Fruit fly (Drosophila melanogaster) whole organism, embryonic: Measurements from ENCODE around the gene Gr61a.
A peak's percentile ranks its signal among the peaks of the same experiment; 100 is the strongest.

Source experiments
- Bgb ChIP-seq: fragments of 200-800 bp; sonication (Bioruptor generic); IDR thresholded peaks from 2 replicates; pipeline ENCODE4 v1.3.6; 2022; ENCODE audit warnings: missing biosample characterization, missing genetic modification characterization; ENCODE audit not compliant: partially characterized antibody
- CG1024 ChIP-seq: fragments of 200-800 bp; sonication (Bioruptor generic); IDR thresholded peaks from 2 replicates; pipeline ENCODE4 v1.3.6; 2022; ENCODE audit warnings: missing biosample characterization, missing genetic modification characterization
- CG10267 ChIP-seq: fragments of 200-800 bp; sonication (Bioruptor generic); optimal IDR thresholded peaks from 2 replicates; lab custom pipeline; 2018; ENCODE audit warnings: missing biosample characterization, mild to moderate bottlenecking, missing genetic modification characterization, moderate library complexity
- CG10366 ChIP-seq: fragments of 200-800 bp; sonication (Bioruptor generic); IDR thresholded peaks from 2 replicates; pipeline ENCODE4 v1.3.6; 2022; ENCODE audit warnings: missing biosample characterization, missing genetic modification characterization
- CG10462 ChIP-seq: fragments of 200-800 bp; sonication (Bioruptor generic); optimal IDR thresholded peaks from 2 replicates; lab custom pipeline; 2016; ENCODE audit warnings: missing biosample characterization, missing genetic modification characterization
- CG10543 ChIP-seq: fragments of 200-800 bp; sonication (Bioruptor generic); optimal IDR thresholded peaks from 3 replicates; lab custom pipeline; 2017; ENCODE audit warnings: missing biosample characterization, mild to moderate bottlenecking, missing genetic modification characterization, moderate library complexity
- CG10654 ChIP-seq: fragments of 200-800 bp; sonication (Bioruptor generic); optimal IDR thresholded peaks from 2 replicates; lab custom pipeline; 2016; ENCODE audit warnings: missing biosample characterization, missing genetic modification characterization
- CG14014 ChIP-seq: fragments of 200-800 bp; sonication (Bioruptor generic); IDR thresholded peaks from 2 replicates; pipeline ENCODE4 v1.3.6; 2022; ENCODE audit warnings: missing biosample characterization, missing genetic modification characterization
- CG18262 ChIP-seq: fragments of 200-800 bp; optimal IDR thresholded peaks from 3 replicates; lab custom pipeline; 2019; ENCODE audit warnings: missing biosample characterization, mild to moderate bottlenecking, missing genetic modification characterization, moderate library complexity
- CG3407 ChIP-seq: fragments of 200-800 bp; sonication (Bioruptor generic); optimal IDR thresholded peaks from 2 replicates; lab custom pipeline; 2018; ENCODE audit warnings: missing biosample characterization, mild to moderate bottlenecking, missing genetic modification characterization
- CG34422 ChIP-seq: fragments of 200-800 bp; sonication (Bioruptor generic); IDR thresholded peaks from 3 replicates; pipeline ENCODE4 v1.3.6; 2022; ENCODE audit warnings: missing biosample characterization, missing genetic modification characterization
- CG4424 ChIP-seq: fragments of 200-800 bp; sonication (Bioruptor generic); optimal IDR thresholded peaks from 3 replicates; lab custom pipeline; 2016; ENCODE audit warnings: missing biosample characterization, missing genetic modification characterization
- CG4707 ChIP-seq: fragments of 200-800 bp; sonication (Bioruptor generic); optimal IDR thresholded peaks from 2 replicates; lab custom pipeline; 2018; ENCODE audit warnings: missing biosample characterization, mild to moderate bottlenecking, missing genetic modification characterization, moderate library complexity
- CG5953 ChIP-seq: fragments of 200-800 bp; sonication (Bioruptor generic); IDR thresholded peaks from 2 replicates; pipeline ENCODE4 v1.3.6; 2022; ENCODE audit warnings: missing biosample characterization, missing genetic modification characterization
- CG6254 ChIP-seq: fragments of 200-800 bp; sonication (Bioruptor generic); optimal IDR thresholded peaks from 3 replicates; lab custom pipeline; 2017; ENCODE audit warnings: mild to moderate bottlenecking, missing biosample characterization, missing genetic modification reagents, missing genetic modification characterization
- CG6765 ChIP-seq: fragments of 200-800 bp; sonication (Bioruptor generic); optimal IDR thresholded peaks from 3 replicates; lab custom pipeline; 2017; ENCODE audit warnings: missing biosample characterization, mild to moderate bottlenecking, missing genetic modification characterization
- CG7963 ChIP-seq: fragments of 200-800 bp; sonication (Bioruptor generic); IDR thresholded peaks from 3 replicates; pipeline ENCODE4 v1.3.6; 2022; ENCODE audit warnings: missing biosample characterization, missing genetic modification characterization; ENCODE audit not compliant: partially characterized antibody
- CG8089 ChIP-seq: fragments of 200-800 bp; sonication (Bioruptor generic); optimal IDR thresholded peaks from 3 replicates; lab custom pipeline; 2016; ENCODE audit warnings: missing biosample characterization, missing genetic modification characterization
- Dek ChIP-seq: fragments of 200-800 bp; sonication (Bioruptor generic); optimal IDR thresholded peaks from 3 replicates; lab custom pipeline; 2019; ENCODE audit warnings: missing biosample characterization, mild to moderate bottlenecking, missing genetic modification characterization, moderate library complexity
- Dp ChIP-seq: fragments of 200-800 bp; sonication (Bioruptor generic); optimal IDR thresholded peaks from 2 replicates; lab custom pipeline; 2018; ENCODE audit warnings: missing biosample characterization, mild to moderate bottlenecking, missing genetic modification characterization, moderate library complexity
- Ets65A ChIP-seq: fragments of 200-800 bp; sonication (Bioruptor generic); peaks from one replicate; lab custom pipeline; 2016; ENCODE audit warnings: missing biosample characterization, missing genetic modification characterization
- Ets97D ChIP-seq: fragments of 200-800 bp; sonication (Bioruptor generic); optimal IDR thresholded peaks from 3 replicates; lab custom pipeline; 2016; ENCODE audit warnings: missing biosample characterization, missing genetic modification characterization
- H2.0 ChIP-seq: fragments of 200-800 bp; sonication (Bioruptor generic); IDR thresholded peaks from 2 replicates; pipeline ENCODE4 v1.3.6; 2022; ENCODE audit warnings: missing biosample characterization, missing genetic modification characterization
- HmgD ChIP-seq: fragments of 200-800 bp; sonication (Bioruptor generic); optimal IDR thresholded peaks from 3 replicates; lab custom pipeline; 2016; ENCODE audit warnings: missing biosample characterization, missing genetic modification characterization
- HmgZ ChIP-seq: fragments of 200-800 bp; sonication (Bioruptor generic); optimal IDR thresholded peaks from 2 replicates; lab custom pipeline; 2018; ENCODE audit warnings: missing biosample characterization, mild to moderate bottlenecking, missing genetic modification characterization
- MBD-R2 ChIP-seq: fragments of 200-800 bp; sonication (Bioruptor generic); IDR thresholded peaks from 2 replicates; pipeline ENCODE4 v1.3.6; 2022; ENCODE audit warnings: missing biosample characterization, missing genetic modification characterization
- MTF-1 ChIP-seq: fragments of 200-800 bp; sonication (Bioruptor generic); optimal IDR thresholded peaks from 2 replicates; lab custom pipeline; 2018; ENCODE audit warnings: missing biosample characterization, mild to moderate bottlenecking, missing genetic modification characterization, borderline replicate concordance
- Myb ChIP-seq: fragments of 200-800 bp; sonication (Bioruptor generic); optimal IDR thresholded peaks from 2 replicates; lab custom pipeline; 2016; ENCODE audit warnings: missing biosample characterization, missing genetic modification characterization
- Nf-YB ChIP-seq: fragments of 200-800 bp; sonication (Bioruptor generic); optimal IDR thresholded peaks from 3 replicates; lab custom pipeline; 2019; ENCODE audit warnings: missing biosample characterization, mild to moderate bottlenecking, missing genetic modification characterization, moderate library complexity
- PHDP ChIP-seq: fragments of 200-800 bp; sonication (Bioruptor generic); optimal IDR thresholded peaks from 3 replicates; lab custom pipeline; 2018; ENCODE audit warnings: missing biosample characterization, mild to moderate bottlenecking, missing genetic modification characterization, moderate library complexity
- Sin3A ChIP-seq: fragments of >200 bp; optimal IDR thresholded peaks from 2 replicates; lab custom pipeline; 2018
- ab ChIP-seq: fragments of 200-800 bp; sonication (Bioruptor generic); optimal IDR thresholded peaks from 2 replicates; lab custom pipeline; 2016; ENCODE audit warnings: missing biosample characterization, missing genetic modification characterization
- bab2 ChIP-seq: fragments of 200-800 bp; sonication (Bioruptor generic); optimal IDR thresholded peaks from 2 replicates; lab custom pipeline; 2016; ENCODE audit warnings: missing biosample characterization, missing genetic modification characterization
- cwo ChIP-seq: fragments of 200-800 bp; sonication (Bioruptor generic); optimal IDR thresholded peaks from 3 replicates; lab custom pipeline; 2017; ENCODE audit warnings: missing biosample characterization, missing genetic modification characterization, mild to moderate bottlenecking, moderate library complexity, missing genetic modification reagents
- dan ChIP-seq: fragments of 200-800 bp; sonication (Bioruptor generic); IDR thresholded peaks from 2 replicates; pipeline ENCODE4 v1.3.6; 2022; ENCODE audit warnings: missing biosample characterization, missing genetic modification characterization
- gcm2 ChIP-seq: fragments of 200-800 bp; sonication (Bioruptor generic); optimal IDR thresholded peaks from 2 replicates; lab custom pipeline; 2016; ENCODE audit warnings: missing biosample characterization, missing genetic modification characterization
- gem ChIP-seq: fragments of 200-800 bp; sonication (Bioruptor generic); optimal IDR thresholded peaks from 2 replicates; lab custom pipeline; 2019; ENCODE audit warnings: missing biosample characterization, mild to moderate bottlenecking, missing genetic modification characterization, moderate library complexity
- jing ChIP-seq: fragments of 200-800 bp; sonication (Bioruptor generic); optimal IDR thresholded peaks from 2 replicates; lab custom pipeline; 2018; ENCODE audit warnings: missing biosample characterization, mild to moderate bottlenecking, missing genetic modification characterization
- jumu ChIP-seq: fragments of 200-800 bp; sonication (Bioruptor generic); optimal IDR thresholded peaks from 3 replicates; lab custom pipeline; 2016; ENCODE audit warnings: missing biosample characterization, missing genetic modification characterization
- kni ChIP-seq: fragments of 200-800 bp; sonication (Bioruptor generic); optimal IDR thresholded peaks from 3 replicates; lab custom pipeline; 2017; ENCODE audit warnings: mild to moderate bottlenecking, missing biosample characterization, missing genetic modification reagents, missing genetic modification characterization
- lilli ChIP-seq: fragments of 200-800 bp; sonication (Bioruptor generic); optimal IDR thresholded peaks from 3 replicates; lab custom pipeline; 2016; ENCODE audit warnings: missing biosample characterization, missing genetic modification characterization
- onecut ChIP-seq: fragments of 200-800 bp; sonication (Bioruptor generic); IDR thresholded peaks from 2 replicates; pipeline ENCODE4 v1.3.6; 2022; ENCODE audit warnings: missing biosample characterization, missing genetic modification characterization
- run ChIP-seq: fragments of 200-800 bp; sonication (Bioruptor generic); optimal IDR thresholded peaks from 3 replicates; lab custom pipeline; 2018; ENCODE audit warnings: missing biosample characterization, mild to moderate bottlenecking, missing genetic modification characterization
- sim ChIP-seq: fragments of 200-800 bp; sonication (Bioruptor generic); IDR thresholded peaks from 2 replicates; pipeline ENCODE4 v1.3.6; 2022; ENCODE audit warnings: missing biosample characterization, missing genetic modification characterization
- sob ChIP-seq: fragments of 200-800 bp; sonication (Bioruptor generic); IDR thresholded peaks from 2 replicates; pipeline ENCODE4 v1.3.6; 2022; ENCODE audit warnings: missing biosample characterization, missing genetic modification characterization
- toy ChIP-seq: fragments of 200-800 bp; sonication (Bioruptor generic); IDR thresholded peaks from 2 replicates; pipeline ENCODE4 v1.3.6; 2022; ENCODE audit warnings: missing biosample characterization, missing genetic modification characterization
- unc-4 ChIP-seq: fragments of 200-800 bp; sonication (Bioruptor generic); IDR thresholded peaks from 2 replicates; pipeline ENCODE4 v1.3.6; 2022; ENCODE audit warnings: missing biosample characterization, missing genetic modification characterization; ENCODE audit not compliant: partially characterized antibody
- vfl ChIP-seq: fragments of 200-800 bp; sonication (Bioruptor generic); optimal IDR thresholded peaks from 2 replicates; lab custom pipeline; 2016; ENCODE audit warnings: missing biosample characterization, missing genetic modification characterization
- vnd ChIP-seq: fragments of 200-800 bp; sonication (Bioruptor generic); IDR thresholded peaks from 3 replicates; pipeline ENCODE4 v1.3.6; 2022; ENCODE audit warnings: missing biosample characterization, missing genetic modification characterization; ENCODE audit not compliant: partially characterized antibody
- zfh1 ChIP-seq: fragments of 200-800 bp; sonication (Bioruptor generic); IDR thresholded peaks from 3 replicates; pipeline ENCODE4 v1.3.6; 2022; ENCODE audit warnings: missing biosample characterization, missing genetic modification characterization

Gr61a gene

dm6 chr3L:799837-800513 is 41.3 kb upstream of the Gr61a start (continued):
- TF ChIP-seq CG4424 (peak; percentile 31), CG5953 (GFP tag; lab: Robert Waterston, UW) (0 out of 2 replicates have a peak, but pooled peaks have one; percentile 23), MTF-1 (GFP tag; lab: Kevin White, UChicago) (no peak), CG10366 (GFP tag; lab: Robert Waterston, UW) (peak; percentile 44; the same call in 1 of the 2 replicates), jumu (GFP tag; lab: Kevin White, UChicago) (no peak), CG6765 (GFP tag; lab: Kevin White, UChicago) (no peak), Bgb (GFP tag; lab: Robert Waterston, UW) (no peak), Ets65A (GFP tag; lab: Kevin White, UChicago) (peak; percentile 22), HmgD (GFP tag; lab: Kevin White, UChicago) (no peak), CG10543 (GFP tag; lab: Kevin White, UChicago) (no peak), CG10654 (GFP tag; lab: Kevin White, UChicago) (no peak), gcm2 (GFP tag; lab: Kevin White, UChicago) (no peak), Sin3A (lab: Kevin White, UChicago) (no peak), bab2 (no peak), ab (GFP tag; lab: Kevin White, UChicago) (no peak), unc-4 (no peak), toy (GFP tag; lab: Robert Waterston, UW) (no peak), CG10267 (tag; lab: Kevin White, UChicago) (peak; percentile 23), H2.0 (GFP tag; lab: Robert Waterston, UW) (no peak), vfl (no peak), Ets97D (no peak), CG18262 (tag; lab: Kevin White, UChicago) (peak; percentile 64), sim (GFP tag; lab: Robert Waterston, UW) (0 out of 2 replicates have a peak, but pooled peaks have one; percentile 6), lilli (no peak), kni (GFP tag; lab: Kevin White, UChicago) (peak; percentile 75), CG6254 (GFP tag; lab: Kevin White, UChicago) (peak; percentile 62), zfh1 (GFP tag; lab: Robert Waterston, UW) (peak; percentile 72; the same call in 2 of the 3 replicates), Dp (GFP tag; lab: Kevin White, UChicago) (no peak), CG8089 (GFP tag; lab: Kevin White, UChicago) (no peak), cwo (GFP tag; lab: Kevin White, UChicago) (no peak), onecut (no peak), PHDP (tag; lab: Kevin White, UChicago) (peak; percentile 28), MBD-R2 (no peak), CG4707 (GFP tag; lab: Kevin White, UChicago) (no peak), vnd (GFP tag; lab: Robert Waterston, UW) (no peak), CG34422 (GFP tag; lab: Robert Waterston, UW) (peak; percentile 60; the same call in 1 of the 3 replicates), HmgZ (tag; lab: Kevin White, UChicago) (no peak), jing (GFP tag; lab: Kevin White, UChicago) (peak; percentile 20), CG10462 (GFP tag; lab: Kevin White, UChicago) (no peak), dan (GFP tag; lab: Robert Waterston, UW) (no peak), CG1024 (GFP tag; lab: Robert Waterston, UW) (peak; percentile 49; the same call in 1 of the 2 replicates), sob (GFP tag; lab: Robert Waterston, UW) (peak; percentile 44; the same call in 1 of the 2 replicates), gem (peak; percentile 67), Myb (GFP tag; lab: Kevin White, UChicago) (no peak), CG7963 (GFP tag; lab: Robert Waterston, UW) (no peak), Nf-YB (GFP tag; lab: Kevin White, UChicago) (no peak), CG3407 (GFP tag; lab: Kevin White, UChicago) (peak; percentile 44), run (tag; lab: Kevin White, UChicago) (no peak), CG14014 (GFP tag; lab: Robert Waterston, UW) (no peak), Dek (tag; lab: Kevin White, UChicago) (no peak)
